Worm (Caenorhabditis elegans) whole organism, L4 larva: ENCODE measurements around the gene gck-1.

ENCODE experiments used
- F49E8.2 ChIP-seq: sonication (generic microtip); optimal IDR thresholded peaks from 2 replicates; lab custom pipeline; 2016; ENCODE audit warnings: missing compliant biosample characterization, mild to moderate bottlenecking, missing genetic modification characterization, borderline replicate concordance
- ama-1 ChIP-seq: fragments of 150-350 bp; optimal IDR thresholded peaks from 2 replicates; lab custom pipeline; 2014; ENCODE audit warnings: inconsistent platforms, mixed read lengths
- egl-27 ChIP-seq: sonication (generic microtip); optimal IDR thresholded peaks from 3 replicates; lab custom pipeline; 2017; ENCODE audit warnings: missing biosample characterization, missing genetic modification reagents, missing genetic modification characterization
- hmg-1.1 ChIP-seq: fragments of 200-800 bp; sonication (Bioruptor generic); IDR thresholded peaks from 2 replicates; pipeline ENCODE4 v1.3.6; 2022; ENCODE audit warnings: missing genetic modification reagents, missing genetic modification characterization, missing compliant biosample characterization
- lim-7 ChIP-seq: fragments of 200-800 bp; sonication (Bioruptor generic); IDR thresholded peaks from 2 replicates; pipeline ENCODE4 v1.3.6; 2022; ENCODE audit warnings: missing genetic modification characterization, missing compliant biosample characterization
- lsy-2 ChIP-seq, 2 experiments: fragments of 150-350 bp in 1 of 2; sonication (generic microtip) in 1 of 2; optimal IDR thresholded peaks; 2 replicates each; lab custom pipeline; 2014 to 2017; ENCODE audit warnings: missing biosample characterization in 2 of 2, missing genetic modification characterization in 2 of 2
- mdl-1 ChIP-seq, 2 experiments: fragments of 150-350 bp in 1 of 2; sonication (generic microtip) in 1 of 2; optimal IDR thresholded peaks; 2 replicates each; lab custom pipeline; 2014 to 2017; ENCODE audit warnings: missing biosample characterization in 2 of 2, missing genetic modification characterization in 2 of 2
- mdt-29 ChIP-seq: fragments of 200-800 bp; sonication (Bioruptor generic); IDR thresholded peaks from 2 replicates; pipeline ENCODE4 v1.3.6; 2022; ENCODE audit warnings: missing genetic modification reagents, missing genetic modification characterization, missing compliant biosample characterization
- nhr-41 ChIP-seq: fragments of 200-800 bp; sonication (Bioruptor generic); IDR thresholded peaks from 2 replicates; pipeline ENCODE4 v1.3.6; 2022; ENCODE audit warnings: missing genetic modification reagents, missing genetic modification characterization, missing compliant biosample characterization
- unc-39 ChIP-seq: sonication (generic microtip); optimal IDR thresholded peaks from 2 replicates; lab custom pipeline; 2017; ENCODE audit warnings: missing biosample characterization, missing genetic modification characterization

ce11 chrV:8902697-8903096, 44.9 kb upstream of the gck-1 start, which contains the start of gene frpr-12:
- no peak for TF ChIP-seq F49E8.2 (tag; lab: Kevin White, UChicago)
- TF ChIP-seq nhr-41 (GFP tag; lab: Robert Waterston, UW) = no peak
- no peak for TF ChIP-seq mdt-29 (GFP tag; lab: Robert Waterston, UW)
- TF ChIP-seq mdl-1 (tag; optimal IDR thresholded peaks at IDR 0.05; lab: Kevin White, UChicago) = no peak
- TF ChIP-seq lim-7 (GFP tag; lab: Robert Waterston, UW) = no peak
- no peak for TF ChIP-seq ama-1 (lab: Kevin White, UChicago)
- no peak for TF ChIP-seq hmg-1.1 (GFP tag; lab: Robert Waterston, UW)
- TF ChIP-seq egl-27 (tag; lab: Kevin White, UChicago) = no peak
- TF ChIP-seq lsy-2 (tag; optimal IDR thresholded peaks at IDR 0.05; lab: Kevin White, UChicago) = no peak
- TF ChIP-seq unc-39 (tag; lab: Kevin White, UChicago) = no peak
